Worm (Caenorhabditis elegans): ENCODE measurements around the gene K01H12.4.

K01H12.4 gene

ce11 chrIV:9706704-9707197 lies 6.1 kb upstream of the K01H12.4 start, which contains the start of the genes dcaf-1 and dph-3 (continued):
- peak; percentile 34 to 68 (median 51) for TF ChIP-seq dpl-1 (GFP tag; optimal IDR thresholded peaks at IDR 0.05)
- TF ChIP-seq lir-3 (tag; optimal IDR thresholded peaks at IDR 0.05; ENCODE audit: poor library complexity) = no peak
- TF ChIP-seq aha-1 (tag; optimal IDR thresholded peaks at IDR 0.05) = no peak
- TF ChIP-seq nhr-237 (tag; optimal IDR thresholded peaks at IDR 0.05) = no peak
- no peak for TF ChIP-seq snpc-4 (tag; optimal IDR thresholded peaks at IDR 0.05)
- TF ChIP-seq hpl-2 (GFP tag; optimal IDR thresholded peaks at IDR 0.05) = no peak
- TF ChIP-seq mef-2 (tag; optimal IDR thresholded peaks at IDR 0.05) = no peak
- TF ChIP-seq sox-4 (tag; optimal IDR thresholded peaks at IDR 0.05) = no peak
- no peak for TF ChIP-seq ceh-90 (tag; optimal IDR thresholded peaks at IDR 0.05)
- no peak for TF ChIP-seq ces-1 (GFP tag; optimal IDR thresholded peaks at IDR 0.05)
- peak; percentile 4 for TF ChIP-seq nhr-90 (tag; optimal IDR thresholded peaks at IDR 0.05; ENCODE audit: poor library complexity)
- TF ChIP-seq xbp-1 (tag; optimal IDR thresholded peaks at IDR 0.05) = peak; percentile 16
- TF ChIP-seq tbx-2 (tag; optimal IDR thresholded peaks at IDR 0.05) = no peak
- no peak for TF ChIP-seq vab-15 (tag; optimal IDR thresholded peaks at IDR 0.05)
- TF ChIP-seq irx-1 (tag; optimal IDR thresholded peaks at IDR 0.05) = no peak
- TF ChIP-seq elt-3 (tag; optimal IDR thresholded peaks at IDR 0.05) = peak in 1 of 6 experiments; percentile 9
- no peak for TF ChIP-seq lin-39 (tag; optimal IDR thresholded peaks at IDR 0.05)
- TF ChIP-seq nhr-20 (tag; optimal IDR thresholded peaks at IDR 0.05) = peak; percentile 32
- peak; percentile 57 for TF ChIP-seq snu-23 (GFP tag; optimal IDR thresholded peaks at IDR 0.05)
- no peak for TF ChIP-seq pag-3 (tag; optimal IDR thresholded peaks at IDR 0.05; ENCODE audit: borderline replicate concordance, insufficient read depth)
- no peak for TF ChIP-seq unc-130 (tag; optimal IDR thresholded peaks at IDR 0.05)
- TF ChIP-seq F16B12.6 (tag; optimal IDR thresholded peaks at IDR 0.05) = peak; percentile 90
- no peak for TF ChIP-seq pax-3 (tag; optimal IDR thresholded peaks at IDR 0.05)
- TF ChIP-seq zip-4 (GFP tag; optimal IDR thresholded peaks at IDR 0.05) = no peak
- peak; percentile 96 to 99 for TF ChIP-seq lsy-2 (tag; optimal IDR thresholded peaks at IDR 0.05)
- TF ChIP-seq isw-1 (GFP tag; IDR thresholded peaks at IDR 0.05) = peak; percentile 17; the same call in 1 of the 2 replicates
- no peak for TF ChIP-seq sptf-1 (tag; optimal IDR thresholded peaks at IDR 0.05)
- no peak for TF ChIP-seq fos-1 (tag; optimal IDR thresholded peaks at IDR 0.05)
- TF ChIP-seq nhr-11 (tag; optimal IDR thresholded peaks at IDR 0.05) = no peak
- no peak for TF ChIP-seq fkh-10 (GFP tag; optimal IDR thresholded peaks at IDR 0.05)
- peak; percentile 43 for TF ChIP-seq C16A3.4 (tag; optimal IDR thresholded peaks at IDR 0.05)
- no peak for TF ChIP-seq mab-9 (GFP tag; IDR thresholded peaks at IDR 0.05)
- TF ChIP-seq ceh-8 (GFP tag; optimal IDR thresholded peaks at IDR 0.05) = no peak
- TF ChIP-seq efl-1 (optimal IDR thresholded peaks at IDR 0.05) = peak; percentile 42 to 55
- peak; percentile 55 to 89 for TF ChIP-seq efl-1 (GFP tag; optimal IDR thresholded peaks at IDR 0.05 in 1 of 2)
- TF ChIP-seq unc-98 (GFP tag; IDR thresholded peaks at IDR 0.05) = no peak
- no peak for TF ChIP-seq rnt-1 (tag; optimal IDR thresholded peaks at IDR 0.05)

- TF ChIP-seq aly-2 (tag; optimal IDR thresholded peaks at IDR 0.05) (no peak), irx-1 (tag; optimal IDR thresholded peaks at IDR 0.05) (no peak), jun-1 (tag; optimal IDR thresholded peaks at IDR 0.05) (no peak), nhr-237 (tag; optimal IDR thresholded peaks at IDR 0.05) (no peak), vab-15 (tag; optimal IDR thresholded peaks at IDR 0.05) (no peak), elt-2 (tag; optimal IDR thresholded peaks at IDR 0.05) (no peak), nhr-20 (tag; optimal IDR thresholded peaks at IDR 0.05) (no peak), dpl-1 (GFP tag; optimal IDR thresholded peaks at IDR 0.05) (no peak), egl-13 (tag; optimal IDR thresholded peaks at IDR 0.05) (no peak), pqm-1 (tag; optimal IDR thresholded peaks at IDR 0.05) (no peak), ces-1 (GFP tag; optimal IDR thresholded peaks at IDR 0.05) (no peak), hpl-2 (GFP tag; optimal IDR thresholded peaks at IDR 0.05) (no peak), zip-4 (GFP tag; optimal IDR thresholded peaks at IDR 0.05) (no peak), snu-23 (GFP tag; optimal IDR thresholded peaks at IDR 0.05) (no peak), hlh-4 (tag; optimal IDR thresholded peaks at IDR 0.05) (no peak), aha-1 (tag; optimal IDR thresholded peaks at IDR 0.05) (no peak), fkh-4 (tag; optimal IDR thresholded peaks at IDR 0.05; ENCODE audit: borderline replicate concordance) (no peak), lin-35 (GFP tag; optimal IDR thresholded peaks at IDR 0.05) (no peak), pax-3 (tag; optimal IDR thresholded peaks at IDR 0.05) (no peak)
These were observed 3.7 kb upstream of the K01H12.4 start, which contains the start of gene ant-1.3 for ce11 chrIV:9709205-9709604. Gene ant-1.3 (minus strand): TSS chrIV:9709305.

Data from whole organism, L1 larva.